Worm (Caenorhabditis elegans): Measurements from ENCODE around the gene fbxa-50.

fbxa-50 gene

DNA sequence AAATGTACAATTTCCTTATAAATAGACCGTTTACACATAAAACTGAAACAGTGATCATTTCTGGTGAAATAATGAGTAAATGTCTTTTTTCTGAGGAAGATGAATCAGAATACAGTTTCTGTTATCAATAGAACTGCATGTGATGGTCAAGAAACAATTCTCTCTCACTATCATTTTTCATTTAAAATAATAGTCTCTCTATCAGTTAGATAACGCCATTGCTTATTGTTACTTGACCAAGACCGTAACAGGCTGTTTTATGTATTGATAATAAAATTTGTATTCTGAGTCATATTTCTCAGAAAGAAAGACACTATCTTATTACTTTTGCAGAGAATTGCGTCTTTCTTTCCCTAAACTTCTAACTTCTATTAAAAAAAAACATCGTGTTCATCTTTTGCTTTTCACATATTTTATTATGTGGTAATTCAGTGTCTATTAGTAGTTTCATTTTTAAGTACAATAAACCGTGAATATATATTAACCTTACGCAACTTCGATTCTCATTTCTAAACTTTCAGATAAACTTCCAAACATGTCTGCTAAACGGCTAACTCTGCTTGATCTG, 6.9 kb upstream of the fbxa-50 start, which contains the start of gene fbxa-35:
TSS of gene fbxa-35 (plus strand) at position 518 of the 568 bp plus-strand sequence.
- no peak for TF ChIP-seq madf-8 (GFP tag; conservative IDR thresholded peaks at IDR 0.05)
- no peak for TF ChIP-seq ztf-18 (tag; optimal IDR thresholded peaks at IDR 0.05)
- no peak for TF ChIP-seq mel-28 (tag; optimal IDR thresholded peaks at IDR 0.05; ENCODE audit: borderline replicate concordance)
- TF ChIP-seq bed-2 (GFP tag; IDR thresholded peaks at IDR 0.05), result no peak
- TF ChIP-seq hsf-1 (GFP tag; IDR thresholded peaks at IDR 0.05), result no peak
- TF ChIP-seq F57A8.1 (GFP tag; optimal IDR thresholded peaks at IDR 0.05), result no peak
- no peak for TF ChIP-seq ceh-40 (GFP tag; IDR thresholded peaks at IDR 0.05)
- peak; percentile 13 for TF ChIP-seq nhr-80 (tag; optimal IDR thresholded peaks at IDR 0.05)

DNA sequence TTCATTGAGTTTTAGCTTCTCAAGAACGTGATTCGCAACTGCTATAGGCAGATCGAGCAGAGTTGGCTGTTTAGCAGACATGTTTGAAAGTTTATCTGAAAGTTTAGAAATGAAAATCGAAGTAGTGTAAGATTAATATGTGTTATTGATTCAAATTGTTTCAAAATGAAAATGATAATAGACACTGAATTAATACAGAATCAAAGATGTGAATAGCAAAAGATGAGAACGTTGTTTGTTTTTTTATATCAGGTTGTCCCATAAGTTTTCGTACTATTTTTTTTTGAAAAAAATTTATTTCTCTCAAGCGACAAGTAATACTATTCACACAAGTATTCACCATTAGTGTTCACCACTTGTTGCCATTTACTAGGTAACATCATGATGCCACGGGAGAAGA, 4.8 kb upstream of the fbxa-50 start, which contains the start of gene fbxa-36:
TSS of gene fbxa-36 (minus strand) at position 101 of the 400 bp plus-strand sequence.
- TF ChIP-seq mel-28 (tag; optimal IDR thresholded peaks at IDR 0.05; ENCODE audit: borderline replicate concordance), result no peak
- no peak for TF ChIP-seq hmg-20 (GFP tag; IDR thresholded peaks at IDR 0.05)
- no peak for TF ChIP-seq Y56A3A.18 (GFP tag; IDR thresholded peaks at IDR 0.05)

DNA sequence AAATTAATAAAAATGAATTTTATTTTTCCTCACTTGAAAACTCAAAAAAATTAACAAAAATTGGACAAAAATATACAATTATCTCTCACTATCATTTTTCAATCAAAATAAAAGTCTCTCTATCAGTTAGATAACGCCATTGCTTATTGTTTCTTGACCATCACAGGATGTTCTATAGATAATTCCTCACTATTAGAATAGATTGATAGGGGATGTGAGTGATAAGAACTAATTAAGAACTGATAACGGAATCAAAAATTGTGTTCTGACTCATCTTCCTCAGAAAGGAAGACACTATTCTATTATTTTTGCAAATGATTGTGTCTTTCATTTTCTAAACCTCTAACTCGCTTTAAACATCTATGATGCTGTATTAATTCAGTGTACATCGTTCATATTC, 816 bp upstream of the fbxa-50 start:
- TF ChIP-seq lin-35 (GFP tag; optimal IDR thresholded peaks at IDR 0.05), result no peak
- no peak for TF ChIP-seq madf-6 (GFP tag; IDR thresholded peaks at IDR 0.05)
- no peak for TF ChIP-seq rcor-1 (GFP tag; IDR thresholded peaks at IDR 0.05)

DNA sequence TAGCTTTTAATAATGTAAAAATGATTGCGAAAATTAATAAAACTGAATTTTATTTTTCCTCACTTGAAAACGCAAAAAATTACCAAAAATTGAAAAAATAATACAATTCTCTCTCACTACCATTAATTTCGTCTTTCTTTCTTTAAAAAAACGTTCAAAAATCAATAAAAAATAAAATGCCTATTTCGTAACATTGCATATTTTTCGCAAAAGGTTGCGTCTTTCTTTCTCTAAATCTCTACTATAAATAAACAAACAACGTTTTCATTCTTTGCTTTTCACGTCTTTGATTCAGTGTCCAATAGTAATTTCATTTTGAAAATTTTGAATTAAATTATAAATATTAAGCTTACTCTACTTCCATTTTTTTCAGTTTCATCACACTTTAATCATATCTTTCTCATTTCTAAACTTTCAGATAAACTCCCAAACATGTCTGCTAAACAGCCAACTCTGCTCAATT, 3.7 kb downstream of the fbxa-50 start, which contains the start of gene fbxa-37:
TSS of gene fbxa-37 (plus strand) at position 413 of the 463 bp plus-strand sequence.
- TF ChIP-seq cebp-1 (GFP tag; IDR thresholded peaks at IDR 0.05) (peak; percentile 94), cebp-1 (tag; optimal IDR thresholded peaks at IDR 0.05) (peak; percentile 96), unc-130 (GFP tag; optimal IDR thresholded peaks at IDR 0.05) (no peak), hmg-1.2 (GFP tag; IDR thresholded peaks at IDR 0.05) (peak; percentile 40; the same call in 1 of the 2 replicates), T07F8.4 (tag; optimal IDR thresholded peaks at IDR 0.05) (no peak), attf-5 (GFP tag; optimal IDR thresholded peaks at IDR 0.05) (peak; percentile 49)

DNA sequence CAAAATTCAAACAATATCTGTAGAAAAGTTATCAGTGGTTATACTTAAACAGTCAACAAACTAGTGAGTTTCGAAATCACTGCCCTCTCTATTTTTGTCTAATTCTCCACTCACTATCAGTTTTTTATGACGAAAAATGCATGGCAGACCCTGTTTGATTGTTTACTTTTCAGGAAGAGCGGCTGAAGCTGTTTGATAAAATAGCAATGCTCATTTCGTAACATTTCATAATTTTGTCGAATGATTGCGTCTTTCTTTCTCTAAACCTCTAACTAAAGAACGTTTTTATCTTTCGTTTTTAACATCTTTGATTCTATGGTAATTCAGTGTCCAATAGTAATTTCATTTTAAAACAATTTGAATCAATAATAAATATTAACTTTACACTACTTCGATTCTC, 9.1 kb downstream of the fbxa-50 start:
- TF ChIP-seq C06A6.2 (GFP tag; conservative IDR thresholded peaks at IDR 0.05) (no peak), cebp-1 (GFP tag; IDR thresholded peaks at IDR 0.05) (peak; percentile 97), cebp-1 (tag; optimal IDR thresholded peaks at IDR 0.05) (peak; percentile 98), T26A5.8 (tag; optimal IDR thresholded peaks at IDR 0.05) (no peak), lir-1 (GFP tag; conservative IDR thresholded peaks at IDR 0.05) (no peak), F37B4.10 (GFP tag; IDR thresholded peaks at IDR 0.05) (no peak), hlh-26 (GFP tag; conservative IDR thresholded peaks at IDR 0.05) (no peak), pha-4 (tag; optimal IDR thresholded peaks at IDR 0.05) (peak; percentile 89), F10E7.11 (tag; optimal IDR thresholded peaks at IDR 0.05) (no peak), F23B12.7 (tag; optimal IDR thresholded peaks at IDR 0.05; ENCODE audit: insufficient read depth) (peak; percentile 17), madf-6 (GFP tag; IDR thresholded peaks at IDR 0.05) (no peak), nhr-80 (tag; optimal IDR thresholded peaks at IDR 0.05) (peak; percentile 97), ztf-6 (GFP tag; IDR thresholded peaks at IDR 0.05) (no peak), let-526 (GFP tag; IDR thresholded peaks at IDR 0.05) (no peak), tbp1 (GFP tag; optimal IDR thresholded peaks at IDR 0.05) (peak; percentile 35), nfyb-1 (GFP tag; IDR thresholded peaks at IDR 0.05) (peak; percentile 69; the same call in 1 of the 2 replicates), egl-44 (GFP tag; IDR thresholded peaks at IDR 0.05) (peak; percentile 52; the same call in 1 of the 2 replicates), Y79H2A.3 (GFP tag; conservative IDR thresholded peaks at IDR 0.05) (no peak), K12H6.12 (tag; optimal IDR thresholded peaks at IDR 0.05) (no peak), egl-18 (GFP tag; IDR thresholded peaks at IDR 0.05) (no peak), nhr-90 (tag; optimal IDR thresholded peaks at IDR 0.05) (peak; percentile 46), ztf-22 (GFP tag; optimal IDR thresholded peaks at IDR 0.05) (peak; percentile 64), attf-5 (GFP tag; optimal IDR thresholded peaks at IDR 0.05) (peak; percentile 86), ets-4 (GFP tag; optimal IDR thresholded peaks at IDR 0.05) (peak; percentile 86), lin-40 (tag; optimal IDR thresholded peaks at IDR 0.05) (peak; percentile 2), atf-7 (tag; optimal IDR thresholded peaks at IDR 0.05) (peak; percentile 64), fkh-3 (tag; optimal IDR thresholded peaks at IDR 0.05) (no peak)

Measured in whole organism, young adult.